Fruit fly (Drosophila melanogaster) whole organism, embryonic: Measurements from ENCODE around the gene CG12075.

ENCODE experiments used
- Ada2b ChIP-seq: fragments of 200-800 bp; sonication (Bioruptor generic); IDR thresholded peaks from 2 replicates; pipeline ENCODE4 v1.3.6; 2022; ENCODE audit warnings: missing biosample characterization, missing genetic modification characterization
- CG10209 ChIP-seq: fragments of 200-800 bp; sonication (Bioruptor generic); optimal IDR thresholded peaks from 3 replicates; lab custom pipeline; 2017; ENCODE audit warnings: missing biosample characterization, mild to moderate bottlenecking, missing genetic modification characterization, missing genetic modification reagents
- CG10979 ChIP-seq: fragments of 200-800 bp; sonication (Bioruptor generic); optimal IDR thresholded peaks from 2 replicates; lab custom pipeline; 2018; ENCODE audit warnings: missing biosample characterization, mild to moderate bottlenecking, missing genetic modification characterization, moderate library complexity
- CG12219 ChIP-seq: fragments of 200-800 bp; sonication (Bioruptor generic); optimal IDR thresholded peaks from 3 replicates; lab custom pipeline; 2018; ENCODE audit warnings: missing biosample characterization, mild to moderate bottlenecking, missing genetic modification characterization
- CG12236 ChIP-seq: fragments of 200-800 bp; sonication (Bioruptor generic); optimal IDR thresholded peaks from 2 replicates; lab custom pipeline; 2016; ENCODE audit warnings: missing biosample characterization, missing genetic modification characterization
- CG15073 ChIP-seq: fragments of 200-800 bp; sonication (Bioruptor generic); optimal IDR thresholded peaks from 2 replicates; lab custom pipeline; 2016; ENCODE audit warnings: missing biosample characterization, missing genetic modification characterization
- CG15269 ChIP-seq: fragments of 200-800 bp; sonication (Bioruptor generic); optimal IDR thresholded peaks from 2 replicates; lab custom pipeline; 2018; ENCODE audit warnings: missing biosample characterization, mild to moderate bottlenecking, missing genetic modification characterization, moderate library complexity
- CG1647 ChIP-seq: fragments of 200-800 bp; sonication (Bioruptor generic); optimal IDR thresholded peaks from 3 replicates; lab custom pipeline; 2016; ENCODE audit warnings: missing biosample characterization, missing genetic modification characterization
- CG16813 ChIP-seq: fragments of 200-800 bp; sonication (Bioruptor generic); IDR thresholded peaks from 3 replicates; pipeline ENCODE4 v1.3.6; 2022; ENCODE audit warnings: missing biosample characterization, missing genetic modification characterization; ENCODE audit not compliant: partially characterized antibody
- CG17829 ChIP-seq: fragments of 200-800 bp; optimal IDR thresholded peaks from 2 replicates; lab custom pipeline; 2019; ENCODE audit warnings: missing biosample characterization, mild to moderate bottlenecking, missing genetic modification characterization, moderate library complexity
- CG18599 ChIP-seq: fragments of 200-800 bp; sonication (Bioruptor generic); optimal IDR thresholded peaks from 3 replicates; lab custom pipeline; 2017; ENCODE audit warnings: missing biosample characterization, missing genetic modification characterization, mild to moderate bottlenecking, moderate library complexity, missing genetic modification reagents
- CG2120 ChIP-seq: fragments of 200-800 bp; sonication (Bioruptor generic); optimal IDR thresholded peaks from 3 replicates; lab custom pipeline; 2016; ENCODE audit warnings: missing biosample characterization, missing genetic modification characterization
- CG2875 ChIP-seq: fragments of 200-800 bp; sonication (Bioruptor generic); optimal IDR thresholded peaks from 2 replicates; lab custom pipeline; 2017; ENCODE audit warnings: missing biosample characterization, mild to moderate bottlenecking, missing genetic modification characterization, missing genetic modification reagents
- CG31441 ChIP-seq: fragments of 200-800 bp; sonication (Bioruptor generic); IDR thresholded peaks from 2 replicates; pipeline ENCODE4 v1.3.6; 2022; ENCODE audit warnings: missing biosample characterization, missing genetic modification characterization
- CG4424 ChIP-seq: fragments of 200-800 bp; sonication (Bioruptor generic); optimal IDR thresholded peaks from 3 replicates; lab custom pipeline; 2016; ENCODE audit warnings: missing biosample characterization, missing genetic modification characterization
- CG4820 ChIP-seq: fragments of 200-800 bp; sonication (Bioruptor generic); optimal IDR thresholded peaks from 3 replicates; lab custom pipeline; 2016; ENCODE audit warnings: missing biosample characterization, missing genetic modification characterization
- CG4854 ChIP-seq: fragments of 200-800 bp; sonication (Bioruptor generic); optimal IDR thresholded peaks from 2 replicates; lab custom pipeline; 2016; ENCODE audit warnings: missing biosample characterization, missing genetic modification characterization, inconsistent platforms
- CG6854 ChIP-seq: fragments of 200-800 bp; sonication (Bioruptor generic); optimal IDR thresholded peaks from 3 replicates; lab custom pipeline; 2017; ENCODE audit warnings: missing biosample characterization, mild to moderate bottlenecking, missing genetic modification characterization
- CG9215 ChIP-seq: fragments of 200-800 bp; sonication (Bioruptor generic); IDR thresholded peaks from 2 replicates; pipeline ENCODE4 v1.3.6; 2022; ENCODE audit warnings: missing biosample characterization, missing genetic modification characterization
- Dad ChIP-seq: fragments of 200-800 bp; sonication (Bioruptor generic); optimal IDR thresholded peaks from 3 replicates; lab custom pipeline; 2016; ENCODE audit warnings: missing biosample characterization, missing genetic modification characterization
- Doc2 ChIP-seq: fragments of 200-800 bp; sonication (Bioruptor generic); IDR thresholded peaks from 2 replicates; pipeline ENCODE4 v1.3.6; 2022; ENCODE audit warnings: missing biosample characterization, missing genetic modification characterization
- ERR ChIP-seq: fragments of 200-800 bp; sonication (Bioruptor generic); optimal IDR thresholded peaks from 2 replicates; lab custom pipeline; 2016; ENCODE audit warnings: missing biosample characterization, missing genetic modification characterization
- Elba2 ChIP-seq: fragments of 200-800 bp; sonication (Bioruptor generic); optimal IDR thresholded peaks from 3 replicates; lab custom pipeline; 2016; ENCODE audit warnings: missing biosample characterization, missing genetic modification characterization
- HmgD ChIP-seq: fragments of 200-800 bp; sonication (Bioruptor generic); optimal IDR thresholded peaks from 3 replicates; lab custom pipeline; 2016; ENCODE audit warnings: missing biosample characterization, missing genetic modification characterization
- Hmr ChIP-seq: fragments of 200-800 bp; sonication (Bioruptor generic); optimal IDR thresholded peaks from 3 replicates; lab custom pipeline; 2017; ENCODE audit warnings: mild to moderate bottlenecking, missing biosample characterization, missing genetic modification reagents, missing genetic modification characterization
- Hmx ChIP-seq: fragments of 200-800 bp; sonication (Bioruptor generic); optimal IDR thresholded peaks from 2 replicates; lab custom pipeline; 2016; ENCODE audit warnings: missing biosample characterization, missing genetic modification characterization
- MBD-R2 ChIP-seq: fragments of 200-800 bp; sonication (Bioruptor generic); IDR thresholded peaks from 2 replicates; pipeline ENCODE4 v1.3.6; 2022; ENCODE audit warnings: missing biosample characterization, missing genetic modification characterization
- Med ChIP-seq: fragments of 200-800 bp; sonication (Bioruptor generic); peaks from one replicate; lab custom pipeline; 2016; ENCODE audit warnings: missing biosample characterization, missing genetic modification characterization, mild to moderate bottlenecking, inconsistent platforms, moderate library complexity
- Poxn ChIP-seq: fragments of 200-800 bp; sonication (Bioruptor generic); IDR thresholded peaks from 2 replicates; pipeline ENCODE4 v1.3.6; 2022; ENCODE audit warnings: missing biosample characterization, missing genetic modification characterization
- Rx ChIP-seq: fragments of 200-800 bp; sonication (Bioruptor generic); IDR thresholded peaks from 2 replicates; pipeline ENCODE4 v1.3.6; 2022; ENCODE audit warnings: missing biosample characterization, missing genetic modification characterization
- Sox100B ChIP-seq: fragments of 200-800 bp; sonication (Bioruptor generic); optimal IDR thresholded peaks from 3 replicates; lab custom pipeline; 2018; ENCODE audit warnings: missing biosample characterization, mild to moderate bottlenecking, missing genetic modification characterization
- Trl ChIP-seq, 3 experiments: fragments of >200 bp in 2 of 3; fragments of 200-800 bp in 1 of 3; sonication (Bioruptor generic) in 1 of 3; optimal IDR thresholded peaks; 2 replicates in 1 of 3; 3 replicates in 2 of 3; lab custom pipeline; 2016 to 2017; ENCODE audit warnings: missing biosample characterization in 1 of 3, missing genetic modification characterization in 1 of 3
- abd-A ChIP-seq: fragments of 200-800 bp; sonication (Bioruptor generic); optimal IDR thresholded peaks from 3 replicates; lab custom pipeline; 2019; ENCODE audit warnings: missing biosample characterization, mild to moderate bottlenecking, missing genetic modification characterization, moderate library complexity
- ase ChIP-seq: fragments of 200-800 bp; sonication (Bioruptor generic); IDR thresholded peaks from 3 replicates; pipeline ENCODE4 v1.3.6; 2022; ENCODE audit warnings: missing biosample characterization, missing genetic modification characterization
- corto ChIP-seq: fragments of 200-800 bp; sonication (Bioruptor generic); optimal IDR thresholded peaks from 2 replicates; lab custom pipeline; 2016; ENCODE audit warnings: missing biosample characterization, mild to moderate bottlenecking, missing genetic modification characterization, moderate library complexity
- dan ChIP-seq: fragments of 200-800 bp; sonication (Bioruptor generic); IDR thresholded peaks from 2 replicates; pipeline ENCODE4 v1.3.6; 2022; ENCODE audit warnings: missing biosample characterization, missing genetic modification characterization
- dpn ChIP-seq, 2 experiments: fragments of 200-800 bp; sonication (Bioruptor generic); optimal IDR thresholded peaks; 3 replicates each; lab custom pipeline; 2016; ENCODE audit warnings: missing biosample characterization in 2 of 2, missing genetic modification characterization in 2 of 2
- gfzf ChIP-seq: fragments of 200-800 bp; sonication (Bioruptor generic); optimal IDR thresholded peaks from 2 replicates; lab custom pipeline; 2016; ENCODE audit warnings: missing biosample characterization, mild to moderate bottlenecking, missing genetic modification characterization, moderate library complexity
- gsb-n ChIP-seq: fragments of 200-800 bp; sonication (Bioruptor generic); optimal IDR thresholded peaks from 3 replicates; lab custom pipeline; 2018; ENCODE audit warnings: missing biosample characterization, mild to moderate bottlenecking, missing genetic modification characterization
- ind ChIP-seq: fragments of 200-800 bp; sonication (Bioruptor generic); optimal IDR thresholded peaks from 3 replicates; lab custom pipeline; 2016; ENCODE audit warnings: missing biosample characterization, missing genetic modification characterization
- jumu ChIP-seq: fragments of 200-800 bp; sonication (Bioruptor generic); optimal IDR thresholded peaks from 3 replicates; lab custom pipeline; 2016; ENCODE audit warnings: missing biosample characterization, missing genetic modification characterization
- kah ChIP-seq: fragments of 200-800 bp; sonication (Bioruptor generic); optimal IDR thresholded peaks from 2 replicates; lab custom pipeline; 2018; ENCODE audit warnings: missing biosample characterization, mild to moderate bottlenecking, missing genetic modification characterization
- klu ChIP-seq: fragments of 200-800 bp; sonication (Bioruptor generic); IDR thresholded peaks from 2 replicates; pipeline ENCODE4 v1.3.6; 2022; ENCODE audit warnings: missing biosample characterization, missing genetic modification characterization
- mam ChIP-seq: fragments of 200-800 bp; sonication (Bioruptor generic); optimal IDR thresholded peaks from 3 replicates; lab custom pipeline; 2016; ENCODE audit warnings: missing biosample characterization, missing genetic modification characterization
- nerfin-1 ChIP-seq: fragments of 200-800 bp; sonication (Bioruptor generic); optimal IDR thresholded peaks from 3 replicates; lab custom pipeline; 2019; ENCODE audit warnings: missing biosample characterization, mild to moderate bottlenecking, missing genetic modification characterization, moderate library complexity
- p53 ChIP-seq: fragments of 200-800 bp; sonication (Bioruptor generic); optimal IDR thresholded peaks from 2 replicates; lab custom pipeline; 2016; ENCODE audit warnings: missing biosample characterization, missing genetic modification characterization
- scrt ChIP-seq: fragments of 200-800 bp; sonication (Bioruptor generic); optimal IDR thresholded peaks from 2 replicates; lab custom pipeline; 2018; ENCODE audit warnings: missing biosample characterization, mild to moderate bottlenecking, missing genetic modification characterization, moderate library complexity
- seq ChIP-seq: fragments of 200-800 bp; sonication (Bioruptor generic); IDR thresholded peaks from 2 replicates; pipeline ENCODE4 v1.3.6; 2022; ENCODE audit warnings: missing biosample characterization, missing genetic modification characterization
- slbo ChIP-seq: fragments of 200-800 bp; sonication (Bioruptor generic); IDR thresholded peaks from 2 replicates; pipeline ENCODE4 v1.3.6; 2022; ENCODE audit warnings: missing biosample characterization, missing genetic modification characterization
- tgo ChIP-seq: fragments of 200-800 bp; sonication (Bioruptor generic); IDR thresholded peaks from 3 replicates; pipeline ENCODE4 v1.3.6; 2022; ENCODE audit warnings: missing biosample characterization, missing genetic modification characterization
- unpg ChIP-seq: fragments of 200-800 bp; sonication (Bioruptor generic); optimal IDR thresholded peaks from 3 replicates; lab custom pipeline; 2018; ENCODE audit warnings: missing biosample characterization, mild to moderate bottlenecking, missing genetic modification characterization, moderate library complexity
- vfl ChIP-seq: fragments of 200-800 bp; sonication (Bioruptor generic); optimal IDR thresholded peaks from 2 replicates; lab custom pipeline; 2016; ENCODE audit warnings: missing biosample characterization, missing genetic modification characterization

CG12075 gene

DNA sequence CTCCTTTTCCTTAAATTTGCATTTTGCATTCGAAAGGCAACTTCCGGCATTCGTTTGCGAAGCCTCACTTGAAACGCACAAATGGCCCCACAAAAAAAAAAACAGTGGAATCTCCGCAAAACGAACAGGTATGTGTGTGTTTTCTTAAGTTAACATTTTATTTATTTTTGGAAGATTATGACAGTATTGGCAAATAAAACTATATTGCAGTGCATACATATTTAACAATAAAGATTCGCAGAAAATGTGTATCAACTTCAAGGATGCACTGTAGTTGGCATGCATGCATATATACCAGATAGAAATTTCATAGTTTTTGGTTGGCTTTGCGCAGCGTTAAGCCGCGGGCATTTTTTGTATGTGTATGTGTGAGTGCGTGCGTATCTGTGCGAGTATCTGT lies 939 bp upstream of the CG12075 start (continued):
- no peak for TF ChIP-seq Elba2 (GFP tag; lab: Kevin White, UChicago)
- TF ChIP-seq Med = peak; percentile 45
- TF ChIP-seq CG15073 (GFP tag; lab: Kevin White, UChicago) = no peak
- TF ChIP-seq Dad = no peak
- TF ChIP-seq gfzf (GFP tag; lab: Kevin White, UChicago) = no peak
- no peak for TF ChIP-seq ase (GFP tag; lab: Robert Waterston, UW)
- no peak for TF ChIP-seq jumu (GFP tag; lab: Kevin White, UChicago)
- TF ChIP-seq kah = no peak
- TF ChIP-seq CG10209 (GFP tag; lab: Kevin White, UChicago) = no peak
- TF ChIP-seq abd-A (tag; lab: Kevin White, UChicago) = no peak
- no peak for TF ChIP-seq mam (GFP tag; lab: Kevin White, UChicago)
- TF ChIP-seq dpn (GFP tag; optimal IDR thresholded peaks at IDR 0.05; lab: Kevin White, UChicago) = peak in 1 of 2 experiments; percentile 19
- TF ChIP-seq vfl (GFP tag; lab: Kevin White, UChicago) = no peak
- TF ChIP-seq CG12219 (GFP tag; lab: Kevin White, UChicago) = peak; percentile 23
- TF ChIP-seq Ada2b (GFP tag; lab: Robert Waterston, UW) = peak; percentile 58; the same call in 1 of the 2 replicates
- no peak for TF ChIP-seq Hmx (GFP tag; lab: Kevin White, UChicago)
- TF ChIP-seq Doc2 = no peak
- no peak for TF ChIP-seq CG4820 (GFP tag; lab: Kevin White, UChicago)
- TF ChIP-seq CG2120 (GFP tag; lab: Kevin White, UChicago) = no peak
- TF ChIP-seq p53 (GFP tag; lab: Kevin White, UChicago) = no peak
- TF ChIP-seq klu (GFP tag; lab: Robert Waterston, UW) = no peak
- no peak for TF ChIP-seq CG9215 (GFP tag; lab: Robert Waterston, UW)
- TF ChIP-seq Trl (optimal IDR thresholded peaks at IDR 0.05; lab: Kevin White, UChicago) = no peak
- TF ChIP-seq Trl (GFP tag; optimal IDR thresholded peaks at IDR 0.05; lab: Kevin White, UChicago) = no peak
- TF ChIP-seq CG4854 (GFP tag; lab: Kevin White, UChicago) = no peak
- peak; percentile 42; the same call in 1 of the 3 replicates for TF ChIP-seq tgo (GFP tag; lab: Robert Waterston, UW)
- peak; percentile 50; the same call in 1 of the 2 replicates for TF ChIP-seq slbo (GFP tag; lab: Robert Waterston, UW)
- no peak for TF ChIP-seq Rx
- TF ChIP-seq CG15269 (tag; lab: Kevin White, UChicago) = peak; percentile 56
- TF ChIP-seq seq (GFP tag; lab: Robert Waterston, UW) = no peak
- no peak for TF ChIP-seq scrt (GFP tag; lab: Kevin White, UChicago)
- no peak for TF ChIP-seq ERR (GFP tag; lab: Kevin White, UChicago)
- TF ChIP-seq CG4424 (GFP tag; lab: Kevin White, UChicago) = peak; percentile 6
- TF ChIP-seq CG1647 (GFP tag; lab: Kevin White, UChicago) = no peak
- TF ChIP-seq CG10979 (tag; lab: Kevin White, UChicago) = peak; percentile 42
- TF ChIP-seq nerfin-1 (tag; lab: Kevin White, UChicago) = peak; percentile 26
- no peak for TF ChIP-seq CG12236 (GFP tag; lab: Kevin White, UChicago)
- TF ChIP-seq CG6854 (GFP tag; lab: Kevin White, UChicago) = no peak
- no peak for TF ChIP-seq MBD-R2 (GFP tag; lab: Robert Waterston, UW)
- peak; percentile 31 for TF ChIP-seq CG2875 (GFP tag; lab: Kevin White, UChicago)
- TF ChIP-seq Hmr (GFP tag; lab: Kevin White, UChicago) = no peak
- TF ChIP-seq CG17829 (tag; lab: Kevin White, UChicago) = peak; percentile 25
- peak; percentile 15 for TF ChIP-seq ind (GFP tag; lab: Kevin White, UChicago)
- no peak for TF ChIP-seq dan (GFP tag; lab: Robert Waterston, UW)
- no peak for TF ChIP-seq corto (GFP tag; lab: Kevin White, UChicago)
- peak; percentile 48; the same call in 1 of the 2 replicates for TF ChIP-seq CG31441 (GFP tag; lab: Robert Waterston, UW)
- TF ChIP-seq unpg = peak; percentile 42
- peak; percentile 43 for TF ChIP-seq gsb-n
- no peak for TF ChIP-seq CG16813 (GFP tag; lab: Robert Waterston, UW)
- TF ChIP-seq Poxn (GFP tag; lab: Robert Waterston, UW) = no peak
- TF ChIP-seq HmgD (GFP tag; lab: Kevin White, UChicago) = no peak
- peak; percentile 32 for TF ChIP-seq Sox100B (GFP tag; lab: Kevin White, UChicago)
- no peak for TF ChIP-seq CG18599 (GFP tag; lab: Kevin White, UChicago)
